Worm (Caenorhabditis elegans): ENCODE data around the gene str-250.

DNA sequence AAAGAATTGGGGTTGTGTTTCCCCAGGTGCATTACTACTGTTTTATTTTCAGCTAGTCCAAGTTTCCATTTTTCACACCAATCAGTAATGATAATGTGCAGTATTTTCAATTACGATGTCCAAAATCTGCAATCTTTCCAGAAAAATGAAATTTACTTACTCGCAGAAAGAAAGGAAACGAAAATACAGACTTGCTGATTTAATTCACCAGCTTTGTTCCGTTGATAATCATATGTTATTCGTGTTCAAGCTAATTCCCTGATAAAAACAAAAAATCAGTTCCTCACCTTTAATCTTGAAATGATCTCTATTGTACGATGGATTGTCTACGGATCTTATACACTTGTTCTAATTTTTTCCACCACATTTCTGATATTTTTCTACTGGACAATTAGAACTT, 5.4 kb downstream of the str-250 start, which contains the start of gene srxa-11:
- no peak for TF ChIP-seq nhr-11 (tag; optimal IDR thresholded peaks at IDR 0.05)
- no peak for TF ChIP-seq nfya-1 (tag; optimal IDR thresholded peaks at IDR 0.05)
- TF ChIP-seq dmd-4 (tag; optimal IDR thresholded peaks at IDR 0.05; ENCODE audit: borderline replicate concordance) = no peak
- no peak for TF ChIP-seq ceh-34 (tag; optimal IDR thresholded peaks at IDR 0.05)
- TF ChIP-seq C08G9.2 (tag; optimal IDR thresholded peaks at IDR 0.05) = no peak
- no peak for TF ChIP-seq ama-1 (optimal IDR thresholded peaks at IDR 0.05)
- no peak for TF ChIP-seq ceh-30 (tag; optimal IDR thresholded peaks at IDR 0.05)
- no peak for TF ChIP-seq syd-9 (tag; optimal IDR thresholded peaks at IDR 0.05)
